Worm (Caenorhabditis elegans) whole organism, L2 larva: Measurements from ENCODE around the gene F53H1.3.

Source experiments
- C34F6.9 ChIP-seq: fragments of 150-350 bp; optimal IDR thresholded peaks from 2 replicates; lab custom pipeline; 2014; ENCODE audit warnings: missing biosample characterization, missing genetic modification characterization
- F13H6.1 ChIP-seq: sonication (generic microtip); optimal IDR thresholded peaks from 2 replicates; lab custom pipeline; 2016; ENCODE audit warnings: missing genetic modification characterization, missing compliant biosample characterization
- R02D3.7 ChIP-seq: fragments of 150-350 bp; optimal IDR thresholded peaks from 2 replicates; lab custom pipeline; 2014; ENCODE audit warnings: missing biosample characterization, missing genetic modification characterization
- Y55F3AM.14 ChIP-seq: fragments of 200-800 bp; sonication (Bioruptor generic); optimal IDR thresholded peaks from 2 replicates; lab custom pipeline; 2018; ENCODE audit warnings: mild to moderate bottlenecking, missing genetic modification characterization, missing compliant biosample characterization
- ZK546.5 ChIP-seq: sonication (generic microtip); optimal IDR thresholded peaks from 2 replicates; lab custom pipeline; 2017; ENCODE audit warnings: missing biosample characterization, missing genetic modification characterization
- blmp-1 ChIP-seq: sonication (generic microtip); optimal IDR thresholded peaks from 2 replicates; lab custom pipeline; 2017; ENCODE audit warnings: missing genetic modification characterization, mild to moderate bottlenecking, missing compliant biosample characterization, antibody characterized with exemption, moderate library complexity; ENCODE audit not compliant: insufficient read depth
- ceh-16 ChIP-seq: fragments of 150-350 bp; optimal IDR thresholded peaks from 2 replicates; lab custom pipeline; 2014; ENCODE audit warnings: missing biosample characterization, missing genetic modification characterization
- ceh-82 ChIP-seq: fragments of 150-350 bp; optimal IDR thresholded peaks from 2 replicates; lab custom pipeline; 2014; ENCODE audit warnings: missing biosample characterization, missing genetic modification characterization
- dmd-4 ChIP-seq: sonication (generic microtip); optimal IDR thresholded peaks from 2 replicates; lab custom pipeline; 2017; ENCODE audit warnings: missing biosample characterization, missing genetic modification characterization
- elt-1 ChIP-seq: fragments of 150-350 bp; optimal IDR thresholded peaks from 2 replicates; lab custom pipeline; 2014; ENCODE audit warnings: missing biosample characterization, missing genetic modification characterization
- gmeb-1 ChIP-seq: fragments of 150-350 bp; optimal IDR thresholded peaks from 2 replicates; lab custom pipeline; 2014; ENCODE audit warnings: missing biosample characterization, missing genetic modification characterization
- mbf-1 ChIP-seq: sonication (generic microtip); optimal IDR thresholded peaks from 2 replicates; lab custom pipeline; 2017; ENCODE audit warnings: missing biosample characterization, missing genetic modification characterization
- mdl-1 ChIP-seq, 2 experiments: fragments of 150-350 bp in 1 of 2; sonication (generic microtip) in 1 of 2; optimal IDR thresholded peaks; 2 replicates each; lab custom pipeline; 2017; ENCODE audit warnings: missing biosample characterization in 2 of 2, missing genetic modification characterization in 2 of 2
- nhr-10 ChIP-seq: sonication (generic microtip); optimal IDR thresholded peaks from 2 replicates; lab custom pipeline; 2017; ENCODE audit warnings: missing biosample characterization, missing genetic modification characterization
- nhr-12 ChIP-seq: fragments of 150-350 bp; optimal IDR thresholded peaks from 2 replicates; lab custom pipeline; 2014; ENCODE audit warnings: missing biosample characterization, missing genetic modification characterization
- nhr-21 ChIP-seq: fragments of 150-350 bp; optimal IDR thresholded peaks from 2 replicates; lab custom pipeline; 2014; ENCODE audit warnings: missing biosample characterization, missing genetic modification characterization
- nhr-23 ChIP-seq: fragments of 150-350 bp; optimal IDR thresholded peaks from 2 replicates; lab custom pipeline; 2014; ENCODE audit warnings: missing biosample characterization, missing genetic modification reagents, missing genetic modification characterization
- nhr-237 ChIP-seq: fragments of 150-350 bp; optimal IDR thresholded peaks from 2 replicates; lab custom pipeline; 2014; ENCODE audit warnings: missing biosample characterization, missing genetic modification characterization
- nhr-25 ChIP-seq: fragments of 150-350 bp; sonication (generic microtip); optimal IDR thresholded peaks from 3 replicates; lab custom pipeline; 2014; ENCODE audit warnings: missing biosample characterization, missing genetic modification characterization
- nhr-6 ChIP-seq: fragments of 150-350 bp; optimal IDR thresholded peaks from 2 replicates; lab custom pipeline; 2014; ENCODE audit warnings: missing biosample characterization, missing genetic modification characterization
- nhr-77 ChIP-seq: fragments of 150-350 bp; optimal IDR thresholded peaks from 2 replicates; lab custom pipeline; 2014; ENCODE audit warnings: missing biosample characterization, missing genetic modification characterization
- peb-1 ChIP-seq: fragments of 150-350 bp; optimal IDR thresholded peaks from 2 replicates; lab custom pipeline; 2014; ENCODE audit warnings: missing biosample characterization, missing genetic modification characterization
- sem-4 ChIP-seq: fragments of 150-350 bp; optimal IDR thresholded peaks from 2 replicates; lab custom pipeline; 2014; ENCODE audit warnings: missing biosample characterization, missing genetic modification reagents, missing genetic modification characterization
- sma-9 ChIP-seq, 2 experiments: fragments of 150-350 bp in 1 of 2; sonication (generic microtip) in 1 of 2; optimal IDR thresholded peaks; 2 replicates each; lab custom pipeline; 2014 to 2016; ENCODE audit warnings: missing genetic modification characterization in 2 of 2, mild to moderate bottlenecking in 1 of 2, missing biosample characterization in 1 of 2, missing compliant biosample characterization in 1 of 2, missing genetic modification reagents in 1 of 2, moderate library complexity in 1 of 2
- unc-55 ChIP-seq: fragments of 150-350 bp; sonication (generic microtip); optimal IDR thresholded peaks from 3 replicates; lab custom pipeline; 2014; ENCODE audit warnings: missing biosample characterization, missing genetic modification reagents, missing genetic modification characterization
- unc-62 ChIP-seq: fragments of 150-350 bp; optimal IDR thresholded peaks from 2 replicates; lab custom pipeline; 2014; ENCODE audit warnings: missing biosample characterization, missing genetic modification reagents, missing genetic modification characterization
- zag-1 ChIP-seq: fragments of 150-350 bp; optimal IDR thresholded peaks from 2 replicates; lab custom pipeline; 2014; ENCODE audit warnings: missing biosample characterization, missing genetic modification characterization
- ztf-1 ChIP-seq: fragments of 200-800 bp; sonication (Bioruptor generic); conservative IDR thresholded peaks from 2 replicates; pipeline ENCODE4 v1.3.6; 2022; ENCODE audit warnings: missing genetic modification characterization, missing compliant biosample characterization

Gene F53H1.3

ce11 chrIV:1355147-1355546 lies 26.2 kb downstream of the F53H1.3 start, which contains the start of gene col-104:
Gene col-104, minus strand, starts transcription at chrIV:1355305.
- no peak for TF ChIP-seq zag-1 (tag; lab: Kevin White, UChicago)
- TF ChIP-seq, all 48 proteins: peak for 0

- TF ChIP-seq blmp-1 (tag; lab: Kevin White, UChicago) = no peak
- no peak for TF ChIP-seq C34F6.9 (tag; lab: Kevin White, UChicago)
- TF ChIP-seq nhr-6 (tag; lab: Kevin White, UChicago) = no peak
- TF ChIP-seq elt-1 = no peak
- no peak for TF ChIP-seq nhr-12 (tag; lab: Kevin White, UChicago)
Measured at ce11 chrIV:1358109-1358508, 29.1 kb downstream of the F53H1.3 start.

- no peak for TF ChIP-seq zag-1 (tag; lab: Kevin White, UChicago)
- TF ChIP-seq, all 48 proteins: peak for 0
Measured at ce11 chrIV:1359125-1359524, 30.2 kb downstream of the F53H1.3 start, which contains the start of gene col-105. Gene col-105, minus strand, starts transcription at chrIV:1359225.

ce11 chrIV:1361616-1362228 lies 32.8 kb downstream of the F53H1.3 start:
- no peak for TF ChIP-seq sem-4 (tag; lab: Kevin White, UChicago)
- TF ChIP-seq nhr-237 (tag; lab: Kevin White, UChicago) = no peak
- TF ChIP-seq nhr-10 (tag; lab: Kevin White, UChicago) = no peak
- peak; percentile 72 for TF ChIP-seq F13H6.1
- no peak for TF ChIP-seq ztf-1
- no peak for TF ChIP-seq peb-1 (tag; lab: Kevin White, UChicago)
- TF ChIP-seq Y55F3AM.14 (GFP tag; lab: Kevin White, UChicago) = no peak

- TF ChIP-seq nhr-6 (tag; lab: Kevin White, UChicago) (no peak), nhr-23 (tag; lab: Kevin White, UChicago) (no peak), ztf-1 (no peak), nhr-77 (tag; lab: Kevin White, UChicago) (no peak), blmp-1 (tag; lab: Kevin White, UChicago) (no peak), unc-55 (no peak), peb-1 (tag; lab: Kevin White, UChicago) (no peak), C34F6.9 (tag; lab: Kevin White, UChicago) (no peak), ZK546.5 (tag; lab: Kevin White, UChicago) (no peak), sma-9 (GFP tag; optimal IDR thresholded peaks at IDR 0.05; lab: Kevin White, UChicago) (no peak), sma-9 (tag; optimal IDR thresholded peaks at IDR 0.05; lab: Kevin White, UChicago) (no peak), gmeb-1 (tag; lab: Kevin White, UChicago) (no peak), elt-1 (no peak), nhr-25 (tag; lab: Kevin White, UChicago) (no peak)
Measured at ce11 chrIV:1365771-1366170, 36.8 kb downstream of the F53H1.3 start.

- TF ChIP-seq nhr-6 (tag; lab: Kevin White, UChicago) (no peak), dmd-4 (tag; lab: Kevin White, UChicago) (no peak), sma-9 (GFP tag; optimal IDR thresholded peaks at IDR 0.05; lab: Kevin White, UChicago) (no peak), sma-9 (tag; optimal IDR thresholded peaks at IDR 0.05; lab: Kevin White, UChicago) (no peak), peb-1 (tag; lab: Kevin White, UChicago) (no peak), mdl-1 (tag; optimal IDR thresholded peaks at IDR 0.05; lab: Kevin White, UChicago) (no peak), nhr-10 (tag; lab: Kevin White, UChicago) (no peak), zag-1 (tag; lab: Kevin White, UChicago) (no peak), R02D3.7 (tag; lab: Kevin White, UChicago) (no peak)
Measured at ce11 chrIV:1367041-1367440, 38.1 kb downstream of the F53H1.3 start.

- TF ChIP-seq unc-62 (no peak), ceh-82 (tag; lab: Kevin White, UChicago) (no peak), nhr-25 (tag; lab: Kevin White, UChicago) (peak; percentile 79), peb-1 (tag; lab: Kevin White, UChicago) (peak; percentile 50), ztf-1 (no peak), blmp-1 (tag; lab: Kevin White, UChicago) (no peak), mbf-1 (no peak), nhr-21 (peak; percentile 34), ceh-16 (tag; lab: Kevin White, UChicago) (no peak), nhr-237 (tag; lab: Kevin White, UChicago) (no peak)
Measured at ce11 chrIV:1371300-1371699, 42.3 kb downstream of the F53H1.3 start.
